Worm (Caenorhabditis elegans) whole organism, early embryonic: ENCODE measurements around the gene F54D5.9.

ENCODE experiments used
- B0310.2 ChIP-seq: sonication (generic microtip); optimal IDR thresholded peaks from 2 replicates; lab custom pipeline; 2016; ENCODE audit warnings: mild to moderate bottlenecking, missing genetic modification characterization, missing compliant biosample characterization
- F13C5.2 ChIP-seq: sonication (generic microtip); optimal IDR thresholded peaks from 2 replicates; lab custom pipeline; 2017; ENCODE audit warnings: mild to moderate bottlenecking, missing genetic modification characterization, inconsistent platforms, missing compliant biosample characterization
- aly-1 ChIP-seq: sonication (generic microtip); optimal IDR thresholded peaks from 2 replicates; lab custom pipeline; 2016; ENCODE audit warnings: missing genetic modification characterization, missing compliant biosample characterization
- ama-1 ChIP-seq: fragments of 150-350 bp; optimal IDR thresholded peaks from 2 replicates; lab custom pipeline; 2014
- ceh-13 ChIP-seq: fragments of 200-800 bp; sonication (Bioruptor generic); optimal IDR thresholded peaks from 2 replicates; lab custom pipeline; 2018; ENCODE audit warnings: mild to moderate bottlenecking, missing genetic modification characterization, missing compliant biosample characterization
- ceh-36 ChIP-seq: sonication (generic microtip); optimal IDR thresholded peaks from 2 replicates; lab custom pipeline; 2016; ENCODE audit warnings: missing genetic modification characterization, inconsistent platforms, missing compliant biosample characterization
- ets-7 ChIP-seq: sonication (generic microtip); optimal IDR thresholded peaks from 2 replicates; lab custom pipeline; 2016; ENCODE audit warnings: missing genotype, missing genetic modification characterization, missing compliant biosample characterization
- flt-1 ChIP-seq: fragments of 200-800 bp; sonication (Bioruptor generic); IDR thresholded peaks from 2 replicates; pipeline ENCODE4 v1.3.6; 2022; ENCODE audit warnings: missing genetic modification characterization, missing compliant biosample characterization
- hmbx-1 ChIP-seq: sonication (generic microtip); optimal IDR thresholded peaks from 2 replicates; lab custom pipeline; 2016; ENCODE audit warnings: mild to moderate bottlenecking, missing genetic modification characterization, missing compliant biosample characterization
- hmg-4 ChIP-seq: fragments of 200-800 bp; sonication (Bioruptor generic); optimal IDR thresholded peaks from 2 replicates; lab custom pipeline; 2018; ENCODE audit warnings: mild to moderate bottlenecking, missing genetic modification characterization, missing compliant biosample characterization
- hnd-1 ChIP-seq: sonication (generic microtip); optimal IDR thresholded peaks from 2 replicates; lab custom pipeline; 2016; ENCODE audit warnings: missing genetic modification characterization, missing compliant biosample characterization
- pes-1 ChIP-seq: fragments of 200-800 bp; sonication (Bioruptor generic); IDR thresholded peaks from 2 replicates; pipeline ENCODE4 v1.3.6; 2022; ENCODE audit warnings: missing genetic modification reagents, missing genetic modification characterization, missing compliant biosample characterization
- scrt-1 ChIP-seq: fragments of 200-800 bp; sonication (Bioruptor generic); IDR thresholded peaks from 2 replicates; pipeline ENCODE4 v1.3.6; 2022; ENCODE audit warnings: missing genetic modification characterization, missing compliant biosample characterization
- sea-1 ChIP-seq: fragments of 200-800 bp; sonication (Bioruptor generic); conservative IDR thresholded peaks from 2 replicates; pipeline ENCODE4 v1.3.6; 2022; ENCODE audit warnings: missing genetic modification characterization, missing compliant biosample characterization
- tbx-11 ChIP-seq: fragments of 200-800 bp; sonication (Bioruptor generic); IDR thresholded peaks from 2 replicates; pipeline ENCODE4 v1.3.6; 2022; ENCODE audit warnings: missing genetic modification characterization, missing compliant biosample characterization
- tbx-37 ChIP-seq: fragments of 200-800 bp; sonication (Bioruptor generic); conservative IDR thresholded peaks from 2 replicates; pipeline ENCODE4 v1.3.6; 2022; ENCODE audit warnings: missing genetic modification reagents, missing genetic modification characterization, missing compliant biosample characterization
- tra-4 ChIP-seq: sonication (generic microtip); optimal IDR thresholded peaks from 2 replicates; lab custom pipeline; 2017; ENCODE audit warnings: missing genetic modification characterization, missing compliant biosample characterization

Gene F54D5.9

DNA sequence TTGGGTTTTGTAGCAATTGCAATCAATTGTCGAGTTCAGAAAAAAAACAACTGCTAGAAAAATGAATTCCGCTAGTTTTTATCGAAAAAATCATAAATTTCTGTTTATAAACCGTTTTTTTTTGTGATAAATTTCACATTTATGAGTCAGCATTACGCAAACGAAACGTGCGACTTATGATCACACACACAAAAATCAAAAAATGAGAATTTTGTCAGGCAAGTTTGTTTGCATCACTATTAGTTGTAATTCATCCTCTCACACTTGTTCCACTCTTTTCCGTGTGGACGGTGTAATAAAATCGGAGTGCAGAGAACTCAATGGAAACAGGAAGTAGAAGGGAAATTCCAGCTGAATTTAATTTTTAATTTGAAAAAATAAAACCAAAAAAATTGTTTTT lies 32.8 kb upstream of the F54D5.9 start, which contains the start of gene pcs-1:
pcs-1 (minus strand) TSS at position 344 of the 400 bp plus-strand sequence.
- TF ChIP-seq B0310.2 (tag; lab: Kevin White, UChicago) (no peak), tbx-11 (no peak), tbx-37 (GFP tag; lab: Robert Waterston, UW) (no peak), aly-1 (tag; lab: Kevin White, UChicago) (no peak), hmbx-1 (tag; lab: Kevin White, UChicago) (no peak), hmg-4 (GFP tag; lab: Kevin White, UChicago) (no peak), ets-7 (no peak), scrt-1 (no peak), F13C5.2 (tag; lab: Kevin White, UChicago) (no peak), pes-1 (no peak), sea-1 (no peak), hnd-1 (tag; lab: Kevin White, UChicago) (no peak), flt-1 (no peak), ceh-13 (GFP tag; lab: Kevin White, UChicago) (no peak), ceh-36 (tag; lab: Kevin White, UChicago) (no peak), ama-1 (no peak), tra-4 (no peak)

DNA sequence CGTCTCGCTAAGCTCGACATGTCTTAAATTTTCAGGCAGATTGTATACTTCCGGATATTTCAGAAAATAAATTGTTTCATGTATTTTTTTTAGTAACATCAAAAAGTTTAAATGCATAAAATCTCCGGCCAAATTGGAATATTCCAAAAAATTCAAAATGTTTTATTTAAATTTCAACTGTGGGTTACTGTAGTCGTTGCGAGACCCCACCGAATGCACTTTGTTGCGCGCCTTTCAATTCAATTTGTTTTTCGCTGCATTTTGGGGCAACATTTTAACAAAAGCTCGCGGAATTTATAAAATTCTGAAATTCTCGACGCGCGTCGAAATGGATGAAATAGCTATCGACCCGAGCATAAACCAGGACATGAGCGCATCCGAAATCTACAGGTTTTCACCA lies 28.3 kb upstream of the F54D5.9 start, which contains the start of gene F54D5.2:
F54D5.2 (plus strand) TSS at position 237 of the 400 bp plus-strand sequence.
- TF ChIP-seq F13C5.2 (tag; lab: Kevin White, UChicago), result no peak
- TF ChIP-seq ama-1, result no peak
- no peak for TF ChIP-seq scrt-1
- no peak for TF ChIP-seq sea-1
- TF ChIP-seq flt-1, result no peak
- no peak for TF ChIP-seq hmg-4 (GFP tag; lab: Kevin White, UChicago)
- TF ChIP-seq ets-7, result no peak
- TF ChIP-seq pes-1, result no peak
- no peak for TF ChIP-seq ceh-36 (tag; lab: Kevin White, UChicago)
- no peak for TF ChIP-seq ceh-13 (GFP tag; lab: Kevin White, UChicago)
- TF ChIP-seq tra-4, result no peak
- no peak for TF ChIP-seq B0310.2 (tag; lab: Kevin White, UChicago)
- no peak for TF ChIP-seq hmbx-1 (tag; lab: Kevin White, UChicago)
- no peak for TF ChIP-seq aly-1 (tag; lab: Kevin White, UChicago)
- no peak for TF ChIP-seq hnd-1 (tag; lab: Kevin White, UChicago)
- TF ChIP-seq tbx-37 (GFP tag; lab: Robert Waterston, UW), result no peak

DNA sequence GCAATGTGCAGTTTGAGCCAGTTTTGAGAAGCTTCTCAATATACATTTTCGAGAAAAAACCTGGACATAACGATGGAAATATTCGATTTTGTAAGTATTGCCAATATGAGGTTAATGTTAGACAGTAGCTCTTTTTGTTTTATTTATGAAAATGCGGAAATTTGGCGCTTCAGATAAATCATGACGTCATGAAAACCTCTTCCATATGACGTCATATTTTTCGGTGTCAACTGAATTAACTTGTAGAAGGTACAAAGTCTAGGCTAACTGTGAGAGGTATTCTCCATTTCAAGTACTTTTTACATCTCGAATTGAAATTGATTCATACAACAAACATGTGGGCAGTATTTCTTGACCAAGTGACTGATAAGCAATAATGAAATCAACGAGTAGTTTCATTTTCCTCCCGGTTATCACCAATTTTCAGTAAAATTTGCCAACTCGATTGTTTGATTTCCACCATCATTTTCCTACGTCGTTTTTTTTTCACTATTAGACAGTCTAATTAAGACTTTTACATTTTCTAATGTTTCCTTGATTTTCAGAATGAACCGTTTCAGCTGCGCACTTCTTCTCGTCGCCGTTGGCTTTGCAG lies 26.7 kb upstream of the F54D5.9 start, which contains the start of gene F54D5.3:
F54D5.3 (plus strand) TSS at position 546 of the 595 bp plus-strand sequence.
- TF ChIP-seq tbx-11, result no peak
- TF ChIP-seq ama-1, result no peak
- no peak for TF ChIP-seq ceh-13 (GFP tag; lab: Kevin White, UChicago)
- no peak for TF ChIP-seq scrt-1
- TF ChIP-seq B0310.2 (tag; lab: Kevin White, UChicago), result no peak
- TF ChIP-seq hmbx-1 (tag; lab: Kevin White, UChicago), result no peak
- TF ChIP-seq tra-4, result no peak
- no peak for TF ChIP-seq ets-7
- TF ChIP-seq aly-1 (tag; lab: Kevin White, UChicago), result no peak
- TF ChIP-seq ceh-36 (tag; lab: Kevin White, UChicago), result no peak
- TF ChIP-seq flt-1, result no peak
- no peak for TF ChIP-seq hnd-1 (tag; lab: Kevin White, UChicago)
- TF ChIP-seq sea-1, result no peak
- no peak for TF ChIP-seq pes-1

DNA sequence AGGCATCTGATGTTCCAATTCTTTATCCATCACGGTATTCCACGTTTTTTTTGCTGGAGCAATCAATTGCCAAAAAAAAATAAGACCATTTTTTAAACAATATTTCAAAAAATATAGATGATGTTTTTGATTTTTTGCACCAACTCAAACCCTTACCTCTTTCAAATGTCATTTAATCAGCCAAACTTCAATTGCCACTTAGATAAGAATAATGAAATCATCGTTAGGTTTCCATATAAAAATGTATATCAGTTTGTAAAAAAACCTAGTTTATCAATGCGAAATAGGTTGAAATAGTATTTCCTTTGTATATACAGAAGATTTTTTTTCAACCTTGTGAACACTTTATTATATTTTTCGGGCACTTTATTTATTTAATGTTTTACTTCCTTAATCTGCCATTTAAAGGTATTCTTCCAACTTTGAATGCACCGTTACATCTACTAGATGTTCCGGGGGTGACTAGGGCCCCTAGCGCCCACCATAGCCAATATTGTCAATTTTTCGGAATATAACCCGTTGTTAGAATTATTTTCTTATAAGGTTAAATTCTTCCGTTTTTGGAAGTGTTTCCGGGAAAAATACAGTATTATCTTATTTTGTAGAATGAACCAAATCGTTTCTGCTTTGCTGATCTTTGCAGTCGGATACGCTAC lies 24.7 kb upstream of the F54D5.9 start, which contains the start of the genes F54D5.23 and F54D5.4:
F54D5.23 (minus strand) TSS at position 75 of the 656 bp plus-strand sequence.
F54D5.4 (plus strand) TSS at position 606 of the 656 bp plus-strand sequence.
- TF ChIP-seq ceh-13 (GFP tag; lab: Kevin White, UChicago), result no peak
- no peak for TF ChIP-seq B0310.2 (tag; lab: Kevin White, UChicago)
- no peak for TF ChIP-seq pes-1
- no peak for TF ChIP-seq hmg-4 (GFP tag; lab: Kevin White, UChicago)
- no peak for TF ChIP-seq aly-1 (tag; lab: Kevin White, UChicago)
- no peak for TF ChIP-seq ceh-36 (tag; lab: Kevin White, UChicago)
- TF ChIP-seq scrt-1, result no peak
- no peak for TF ChIP-seq tbx-11
- no peak for TF ChIP-seq F13C5.2 (tag; lab: Kevin White, UChicago)
- no peak for TF ChIP-seq ama-1
- TF ChIP-seq sea-1, result no peak
- TF ChIP-seq ets-7, result no peak

DNA sequence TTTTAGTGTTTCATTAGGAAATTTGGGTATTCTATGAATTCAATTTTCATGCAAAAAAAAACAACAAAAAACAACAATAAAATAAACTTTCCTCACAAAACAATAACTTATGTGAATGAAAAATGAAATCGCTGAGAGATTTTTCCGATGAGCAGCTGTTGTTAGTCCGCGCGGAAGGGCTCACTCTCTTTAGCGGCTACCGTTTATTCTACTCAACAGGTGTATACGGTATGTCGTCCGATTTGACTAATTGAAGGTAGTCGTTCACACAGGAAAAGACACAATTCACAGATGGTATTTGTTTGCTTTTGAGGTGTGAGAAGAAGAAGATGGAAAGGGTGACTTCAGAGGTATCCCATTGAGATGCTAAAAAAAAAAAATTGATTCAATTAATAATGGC lies 24.0 kb upstream of the F54D5.9 start:
- TF ChIP-seq ama-1, result no peak
- TF ChIP-seq hmg-4 (GFP tag; lab: Kevin White, UChicago), result no peak
- no peak for TF ChIP-seq scrt-1
- no peak for TF ChIP-seq flt-1
- TF ChIP-seq B0310.2 (tag; lab: Kevin White, UChicago), result no peak

DNA sequence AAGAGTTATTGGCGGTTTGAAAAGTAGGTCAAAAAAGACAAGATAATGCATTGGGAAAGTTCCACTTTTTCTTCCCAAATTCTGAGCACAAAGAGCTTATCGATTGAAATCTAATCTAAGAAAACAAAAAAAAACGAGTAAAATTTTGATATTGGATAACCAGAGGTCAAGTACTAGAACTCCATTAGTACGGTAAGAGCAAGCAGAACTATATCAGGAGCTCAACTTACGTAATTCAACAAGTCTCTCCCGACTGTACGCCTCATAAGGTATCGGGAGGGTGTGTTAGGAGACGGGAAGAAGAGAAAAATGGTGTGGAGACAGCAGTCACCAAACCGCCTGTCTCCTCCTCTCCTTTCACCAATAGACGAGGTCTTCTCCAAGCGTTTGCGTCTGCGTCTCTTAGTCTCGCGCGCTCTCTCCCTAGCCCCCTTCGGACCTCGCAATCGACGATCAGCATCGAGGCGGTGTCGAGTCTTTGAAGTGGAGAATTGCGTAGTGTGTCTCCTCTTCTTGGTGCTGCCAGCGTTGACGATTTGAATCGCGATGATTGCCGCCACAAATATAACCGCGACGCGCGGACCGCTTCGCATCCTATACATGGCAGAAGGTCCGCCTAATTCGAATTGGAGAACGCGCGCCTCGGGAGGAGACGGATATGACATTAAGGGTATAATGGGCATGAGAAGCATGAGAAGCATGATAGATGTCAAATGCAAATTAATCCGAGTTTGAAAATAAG lies 22.5 kb upstream of the F54D5.9 start, which contains the start of gene F54D5.5:
F54D5.5 (minus strand) TSS at position 51 of the 742 bp plus-strand sequence.
- peak; percentile 16 for TF ChIP-seq F13C5.2 (tag; lab: Kevin White, UChicago)
- 0 out of 2 replicates have a peak, but pooled peaks have one; percentile 38 for TF ChIP-seq sea-1
- 0 out of 2 replicates have a peak, but pooled peaks have one; percentile 49 for TF ChIP-seq tbx-11
- 0 out of 2 replicates have a peak, but pooled peaks have one; percentile 18 for TF ChIP-seq pes-1
- TF ChIP-seq hmbx-1 (tag; lab: Kevin White, UChicago), result no peak
- peak; percentile 87 for TF ChIP-seq hmg-4 (GFP tag; lab: Kevin White, UChicago)
- TF ChIP-seq tra-4, result no peak
- TF ChIP-seq flt-1, result peak; percentile 27; the same call in 1 of the 2 replicates

DNA sequence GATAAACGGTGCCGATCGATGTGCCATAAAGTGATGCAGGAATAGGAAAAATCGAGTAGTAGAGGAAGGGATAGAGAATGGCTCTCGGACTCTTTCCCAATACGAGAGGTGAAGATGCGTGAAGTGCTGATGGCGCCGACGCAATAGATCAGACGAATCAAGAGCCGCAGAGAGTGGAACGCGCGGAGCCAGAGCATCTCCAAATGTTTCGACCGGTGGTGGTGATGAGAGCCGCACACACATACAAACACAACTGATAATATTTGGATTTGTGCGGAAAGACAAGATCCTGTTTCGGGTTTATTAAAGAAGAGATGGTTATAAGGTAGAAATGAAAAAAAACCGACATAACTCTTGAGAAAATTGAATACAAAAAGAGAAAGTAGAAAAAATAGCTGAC lies 19.5 kb upstream of the F54D5.9 start, which contains the start of gene F54D5.15:
F54D5.15 (minus strand) TSS at position 101 of the 400 bp plus-strand sequence.
- TF ChIP-seq ets-7, result no peak
- no peak for TF ChIP-seq pes-1
- TF ChIP-seq tra-4, result no peak
- no peak for TF ChIP-seq sea-1
- no peak for TF ChIP-seq F13C5.2 (tag; lab: Kevin White, UChicago)
- TF ChIP-seq ceh-36 (tag; lab: Kevin White, UChicago), result no peak
- TF ChIP-seq hmbx-1 (tag; lab: Kevin White, UChicago), result no peak
- TF ChIP-seq ceh-13 (GFP tag; lab: Kevin White, UChicago), result no peak
- no peak for TF ChIP-seq ama-1
- no peak for TF ChIP-seq hmg-4 (GFP tag; lab: Kevin White, UChicago)
- TF ChIP-seq hnd-1 (tag; lab: Kevin White, UChicago), result no peak
- TF ChIP-seq aly-1 (tag; lab: Kevin White, UChicago), result no peak
- no peak for TF ChIP-seq tbx-11
- TF ChIP-seq B0310.2 (tag; lab: Kevin White, UChicago), result no peak
- TF ChIP-seq flt-1, result no peak
- TF ChIP-seq scrt-1, result no peak
- no peak for TF ChIP-seq tbx-37 (GFP tag; lab: Robert Waterston, UW)
